Fruit fly (Drosophila melanogaster): ENCODE measurements around the gene hid.

Gene hid

dm6 chr3L:18215669-18216068 lies 30.2 kb upstream of the hid start (continued):
- TF ChIP-seq H15 (GFP tag; IDR thresholded peaks at IDR 0.05) (0 out of 3 replicates have a peak, but pooled peaks have one; percentile 45), repo (GFP tag; optimal IDR thresholded peaks at IDR 0.05) (no peak), sisA (GFP tag; IDR thresholded peaks at IDR 0.05) (no peak), Dbx (GFP tag; IDR thresholded peaks at IDR 0.05) (no peak), CG7987 (GFP tag; optimal IDR thresholded peaks at IDR 0.05) (no peak), CG18619 (GFP tag; optimal IDR thresholded peaks at IDR 0.05) (peak; percentile 10), CG7928 (GFP tag; optimal IDR thresholded peaks at IDR 0.05) (no peak), CG4854 (GFP tag; optimal IDR thresholded peaks at IDR 0.05) (peak; percentile 6), Dfd (GFP tag; optimal IDR thresholded peaks at IDR 0.05) (no peak), D19B (GFP tag; optimal IDR thresholded peaks at IDR 0.05) (no peak), Taf1 (GFP tag; IDR thresholded peaks at IDR 0.05) (no peak), grn (GFP tag; optimal IDR thresholded peaks at IDR 0.05) (no peak), eve (GFP tag; optimal IDR thresholded peaks at IDR 0.05) (peak in 1 of 2 experiments; percentile 4), CG10321 (GFP tag; IDR thresholded peaks at IDR 0.05) (no peak), E2f1 (GFP tag; IDR thresholded peaks at IDR 0.05) (peak; percentile 43; the same call in 1 of the 2 replicates), trem (tag; optimal IDR thresholded peaks at IDR 0.05) (peak; percentile 52), lov (optimal IDR thresholded peaks at IDR 0.05) (no peak), lov (GFP tag; IDR thresholded peaks at IDR 0.05) (0 out of 3 replicates have a peak, but pooled peaks have one; percentile 8), CG10267 (tag; optimal IDR thresholded peaks at IDR 0.05) (peak; percentile 71), CG2202 (tag; optimal IDR thresholded peaks at IDR 0.05) (peak; percentile 70), CG17359 (tag; optimal IDR thresholded peaks at IDR 0.05) (peak; percentile 27), ERR (GFP tag; optimal IDR thresholded peaks at IDR 0.05) (no peak), CG30431 (GFP tag; optimal IDR thresholded peaks at IDR 0.05) (peak; percentile 39), nerfin-1 (tag; optimal IDR thresholded peaks at IDR 0.05) (peak; percentile 21), CG30403 (GFP tag; optimal IDR thresholded peaks at IDR 0.05) (peak; percentile 52), CG9215 (GFP tag; IDR thresholded peaks at IDR 0.05) (no peak), Sox102F (GFP tag; optimal IDR thresholded peaks at IDR 0.05) (peak; percentile 31), Sry-δ (GFP tag; optimal IDR thresholded peaks at IDR 0.05) (peak; percentile 2), CG2120 (GFP tag; optimal IDR thresholded peaks at IDR 0.05) (peak; percentile 42), Spps (tag; optimal IDR thresholded peaks at IDR 0.05) (peak; percentile 73), CG7839 (tag; optimal IDR thresholded peaks at IDR 0.05) (peak; percentile 61), CG2875 (GFP tag; optimal IDR thresholded peaks at IDR 0.05) (peak; percentile 25), Sin3A (optimal IDR thresholded peaks at IDR 0.05) (no peak), CG12942 (GFP tag; optimal IDR thresholded peaks at IDR 0.05) (no peak), CG33213 (GFP tag; optimal IDR thresholded peaks at IDR 0.05) (no peak), NC2β (GFP tag; optimal IDR thresholded peaks at IDR 0.05) (peak; percentile 47), eyg (GFP tag; optimal IDR thresholded peaks at IDR 0.05) (peak; percentile 6), CG6683 (GFP tag; optimal IDR thresholded peaks at IDR 0.05) (no peak), CG12659 (GFP tag; optimal IDR thresholded peaks at IDR 0.05) (peak; percentile 6), Mad (GFP tag; optimal IDR thresholded peaks at IDR 0.05) (no peak), Ada2b (GFP tag; IDR thresholded peaks at IDR 0.05) (no peak), kni (GFP tag; optimal IDR thresholded peaks at IDR 0.05) (peak; percentile 29), CG12155 (GFP tag; optimal IDR thresholded peaks at IDR 0.05) (peak; percentile 27), CG8765 (GFP tag; IDR thresholded peaks at IDR 0.05) (no peak; the same call in 1 of the 2 replicates), slbo (GFP tag; IDR thresholded peaks at IDR 0.05) (no peak), shn (GFP tag; optimal IDR thresholded peaks at IDR 0.05) (peak; percentile 33), Rx (GFP tag; IDR thresholded peaks at IDR 0.05) (no peak), CG4424 (GFP tag; optimal IDR thresholded peaks at IDR 0.05) (peak; percentile 61), mld (GFP tag; IDR thresholded peaks at IDR 0.05; ENCODE audit: partially characterized antibody) (no peak), luna (GFP tag; optimal IDR thresholded peaks at IDR 0.05) (no peak), Scr (GFP tag; IDR thresholded peaks at IDR 0.05; ENCODE audit: partially characterized antibody) (no peak), CG12104 (GFP tag; optimal IDR thresholded peaks at IDR 0.05) (no peak)

All from whole organism, embryonic.